Fruit fly (Drosophila melanogaster): ENCODE measurements around the gene aay.

aay gene

dm6 chr3L:9420054-9420818 lies 2.8 kb upstream of the aay start (continued):
- TF ChIP-seq CG9437 (GFP tag; optimal IDR thresholded peaks at IDR 0.05) (peak; percentile 24), Meics (GFP tag; optimal IDR thresholded peaks at IDR 0.05) (peak; percentile 30), zf30C (GFP tag; optimal IDR thresholded peaks at IDR 0.05) (no peak), exex (tag; optimal IDR thresholded peaks at IDR 0.05) (no peak), CG13287 (GFP tag; IDR thresholded peaks at IDR 0.05; ENCODE audit: partially characterized antibody) (no peak), PHDP (tag; optimal IDR thresholded peaks at IDR 0.05) (peak; percentile 52), sr (GFP tag; IDR thresholded peaks at IDR 0.05) (no peak), toy (GFP tag; IDR thresholded peaks at IDR 0.05) (no peak), CG2678 (tag; optimal IDR thresholded peaks at IDR 0.05) (peak; percentile 66), pan (optimal IDR thresholded peaks at IDR 0.05) (no peak), pan (GFP tag; optimal IDR thresholded peaks at IDR 0.05 in 1 of 2, IDR thresholded peaks at IDR 0.05 in 1 of 2) (peak in 1 of 2 experiments; percentile 63), Hr39 (optimal IDR thresholded peaks at IDR 0.05) (no peak), CG16779 (GFP tag; IDR thresholded peaks at IDR 0.05) (no peak), stwl (tag; optimal IDR thresholded peaks at IDR 0.05) (no peak), gfzf (GFP tag; optimal IDR thresholded peaks at IDR 0.05) (no peak), Mes4 (GFP tag; optimal IDR thresholded peaks at IDR 0.05) (no peak), CG15269 (tag; optimal IDR thresholded peaks at IDR 0.05) (peak; percentile 66), ham (GFP tag; IDR thresholded peaks at IDR 0.05) (no peak), CG11696 (GFP tag; IDR thresholded peaks at IDR 0.05) (peak; percentile 85), da (GFP tag; optimal IDR thresholded peaks at IDR 0.05) (no peak), chif (GFP tag; optimal IDR thresholded peaks at IDR 0.05) (peak in 1 of 2 experiments; percentile 28), CG6854 (GFP tag; optimal IDR thresholded peaks at IDR 0.05) (no peak), HmgZ (tag; optimal IDR thresholded peaks at IDR 0.05) (no peak), Sox102F (GFP tag; optimal IDR thresholded peaks at IDR 0.05) (peak; percentile 77), amos (GFP tag; IDR thresholded peaks at IDR 0.05; ENCODE audit: partially characterized antibody) (no peak), bbx (GFP tag; IDR thresholded peaks at IDR 0.05; ENCODE audit: partially characterized antibody) (no peak), pita (GFP tag; optimal IDR thresholded peaks at IDR 0.05) (no peak), CG14710 (tag; optimal IDR thresholded peaks at IDR 0.05) (no peak), tio (GFP tag; optimal IDR thresholded peaks at IDR 0.05) (no peak), Atf6 (GFP tag; IDR thresholded peaks at IDR 0.05) (peak; percentile 69), Lhr (GFP tag; optimal IDR thresholded peaks at IDR 0.05) (no peak), CG14441 (GFP tag; IDR thresholded peaks at IDR 0.05) (peak; percentile 54), CkIIα-i1 (GFP tag; IDR thresholded peaks at IDR 0.05) (no peak), CG17385 (GFP tag; optimal IDR thresholded peaks at IDR 0.05) (peak; percentile 11), CG3838 (GFP tag; optimal IDR thresholded peaks at IDR 0.05) (no peak), CG8765 (GFP tag; IDR thresholded peaks at IDR 0.05) (no peak), CG1233 (GFP tag; optimal IDR thresholded peaks at IDR 0.05) (peak; percentile 12), CG12391 (tag; optimal IDR thresholded peaks at IDR 0.05) (peak; percentile 52), pb (GFP tag; optimal IDR thresholded peaks at IDR 0.05) (no peak), Dll (GFP tag; IDR thresholded peaks at IDR 0.05; ENCODE audit: partially characterized antibody) (no peak), lmd (GFP tag; IDR thresholded peaks at IDR 0.05) (peak; percentile 41; the same call in 1 of the 2 replicates), CG6654 (GFP tag; optimal IDR thresholded peaks at IDR 0.05) (no peak), CG17328 (GFP tag; IDR thresholded peaks at IDR 0.05) (peak; percentile 69), tin (GFP tag; optimal IDR thresholded peaks at IDR 0.05) (no peak), CG7372 (GFP tag; IDR thresholded peaks at IDR 0.05) (no peak), Aef1 (GFP tag; IDR thresholded peaks at IDR 0.05) (no peak), CG10979 (tag; optimal IDR thresholded peaks at IDR 0.05) (peak; percentile 5), org-1 (GFP tag; optimal IDR thresholded peaks at IDR 0.05) (peak; percentile 50), CG33557 (GFP tag; optimal IDR thresholded peaks at IDR 0.05) (no peak)

Measured in whole organism, embryonic.